Worm (Caenorhabditis elegans) whole organism, L2 larva: ENCODE results near the gene C47D2.1.
A peak's percentile ranks its signal among the peaks of the same experiment; 100 is the strongest.
"Not testable (repeated sequence)": the region's sequence is repeated elsewhere in the genome, so short reads cannot be mapped to it uniquely, and the experiment has no call there.

ENCODE experiments used
- C34F6.9 ChIP-seq: fragments of 150-350 bp; optimal IDR thresholded peaks from 2 replicates; lab custom pipeline; 2014; ENCODE audit warnings: missing biosample characterization, missing genetic modification characterization
- F13H6.1 ChIP-seq: sonication (generic microtip); optimal IDR thresholded peaks from 2 replicates; lab custom pipeline; 2016; ENCODE audit warnings: missing genetic modification characterization, missing compliant biosample characterization
- R02D3.7 ChIP-seq: fragments of 150-350 bp; optimal IDR thresholded peaks from 2 replicates; lab custom pipeline; 2014; ENCODE audit warnings: missing biosample characterization, missing genetic modification characterization
- Y55F3AM.14 ChIP-seq: fragments of 200-800 bp; sonication (Bioruptor generic); optimal IDR thresholded peaks from 2 replicates; lab custom pipeline; 2018; ENCODE audit warnings: mild to moderate bottlenecking, missing genetic modification characterization, missing compliant biosample characterization
- ZK546.5 ChIP-seq: sonication (generic microtip); optimal IDR thresholded peaks from 2 replicates; lab custom pipeline; 2017; ENCODE audit warnings: missing biosample characterization, missing genetic modification characterization
- aly-2 ChIP-seq: fragments of 150-350 bp; optimal IDR thresholded peaks from 2 replicates; lab custom pipeline; 2014; ENCODE audit warnings: missing biosample characterization, missing genetic modification characterization
- ama-1 ChIP-seq: fragments of 150-350 bp; optimal IDR thresholded peaks from 2 replicates; lab custom pipeline; 2018; ENCODE audit warnings: inconsistent platforms
- blmp-1 ChIP-seq: sonication (generic microtip); optimal IDR thresholded peaks from 2 replicates; lab custom pipeline; 2017; ENCODE audit warnings: missing genetic modification characterization, mild to moderate bottlenecking, missing compliant biosample characterization, antibody characterized with exemption, moderate library complexity; ENCODE audit not compliant: insufficient read depth
- ceh-16 ChIP-seq: fragments of 150-350 bp; optimal IDR thresholded peaks from 2 replicates; lab custom pipeline; 2014; ENCODE audit warnings: missing biosample characterization, missing genetic modification characterization
- dmd-4 ChIP-seq: sonication (generic microtip); optimal IDR thresholded peaks from 2 replicates; lab custom pipeline; 2017; ENCODE audit warnings: missing biosample characterization, missing genetic modification characterization
- egl-27 ChIP-seq: sonication (generic microtip); optimal IDR thresholded peaks from 3 replicates; lab custom pipeline; 2017; ENCODE audit warnings: missing biosample characterization, missing genetic modification reagents, missing genetic modification characterization
- elt-1 ChIP-seq: fragments of 150-350 bp; optimal IDR thresholded peaks from 2 replicates; lab custom pipeline; 2014; ENCODE audit warnings: missing biosample characterization, missing genetic modification characterization
- elt-3 ChIP-seq: sonication (generic microtip); optimal IDR thresholded peaks from 2 replicates; lab custom pipeline; 2017; ENCODE audit warnings: missing biosample characterization, missing genetic modification characterization
- fos-1 ChIP-seq: fragments of 150-350 bp; optimal IDR thresholded peaks from 2 replicates; lab custom pipeline; 2014; ENCODE audit warnings: missing biosample characterization, missing genetic modification characterization
- lin-13 ChIP-seq: fragments of 150-350 bp; optimal IDR thresholded peaks from 2 replicates; lab custom pipeline; 2014; ENCODE audit warnings: missing biosample characterization, missing genetic modification reagents, missing genetic modification characterization
- mab-5 ChIP-seq: fragments of 150-350 bp; optimal IDR thresholded peaks from 2 replicates; lab custom pipeline; 2014; ENCODE audit warnings: missing biosample characterization, missing genetic modification characterization
- mbf-1 ChIP-seq: sonication (generic microtip); optimal IDR thresholded peaks from 2 replicates; lab custom pipeline; 2017; ENCODE audit warnings: missing biosample characterization, missing genetic modification characterization
- mdl-1 ChIP-seq, 2 experiments: fragments of 150-350 bp in 1 of 2; sonication (generic microtip) in 1 of 2; optimal IDR thresholded peaks; 2 replicates each; lab custom pipeline; 2017; ENCODE audit warnings: missing biosample characterization in 2 of 2, missing genetic modification characterization in 2 of 2
- nhr-11 ChIP-seq: fragments of 150-350 bp; optimal IDR thresholded peaks from 2 replicates; lab custom pipeline; 2014; ENCODE audit warnings: missing biosample characterization, missing genetic modification characterization
- nhr-129 ChIP-seq: fragments of 150-350 bp; optimal IDR thresholded peaks from 2 replicates; lab custom pipeline; 2014; ENCODE audit warnings: missing biosample characterization, missing genetic modification characterization
- nhr-23 ChIP-seq: fragments of 150-350 bp; optimal IDR thresholded peaks from 2 replicates; lab custom pipeline; 2014; ENCODE audit warnings: missing biosample characterization, missing genetic modification reagents, missing genetic modification characterization
- nhr-237 ChIP-seq: fragments of 150-350 bp; optimal IDR thresholded peaks from 2 replicates; lab custom pipeline; 2014; ENCODE audit warnings: missing biosample characterization, missing genetic modification characterization
- nhr-6 ChIP-seq: fragments of 150-350 bp; optimal IDR thresholded peaks from 2 replicates; lab custom pipeline; 2014; ENCODE audit warnings: missing biosample characterization, missing genetic modification characterization
- peb-1 ChIP-seq: fragments of 150-350 bp; optimal IDR thresholded peaks from 2 replicates; lab custom pipeline; 2014; ENCODE audit warnings: missing biosample characterization, missing genetic modification characterization
- sem-4 ChIP-seq: fragments of 150-350 bp; optimal IDR thresholded peaks from 2 replicates; lab custom pipeline; 2014; ENCODE audit warnings: missing biosample characterization, missing genetic modification reagents, missing genetic modification characterization
- skn-1 ChIP-seq: sonication (generic microtip); optimal IDR thresholded peaks from 2 replicates; lab custom pipeline; 2017; ENCODE audit warnings: missing biosample characterization, missing genetic modification characterization
- sma-3 ChIP-seq: sonication (generic microtip); optimal IDR thresholded peaks from 2 replicates; lab custom pipeline; 2016; ENCODE audit warnings: missing genetic modification reagents, missing genetic modification characterization, missing compliant biosample characterization
- sma-9 ChIP-seq, 2 experiments: fragments of 150-350 bp in 1 of 2; sonication (generic microtip) in 1 of 2; optimal IDR thresholded peaks; 2 replicates each; lab custom pipeline; 2014 to 2016; ENCODE audit warnings: missing genetic modification characterization in 2 of 2, mild to moderate bottlenecking in 1 of 2, missing biosample characterization in 1 of 2, missing compliant biosample characterization in 1 of 2, missing genetic modification reagents in 1 of 2, moderate library complexity in 1 of 2
- unc-39 ChIP-seq: fragments of 150-350 bp; optimal IDR thresholded peaks from 2 replicates; lab custom pipeline; 2014; ENCODE audit warnings: missing biosample characterization, missing genetic modification characterization
- unc-62 ChIP-seq: fragments of 150-350 bp; optimal IDR thresholded peaks from 2 replicates; lab custom pipeline; 2014; ENCODE audit warnings: missing biosample characterization, missing genetic modification reagents, missing genetic modification characterization
- zag-1 ChIP-seq: fragments of 150-350 bp; optimal IDR thresholded peaks from 2 replicates; lab custom pipeline; 2014; ENCODE audit warnings: missing biosample characterization, missing genetic modification characterization
- ztf-1 ChIP-seq: fragments of 200-800 bp; sonication (Bioruptor generic); conservative IDR thresholded peaks from 2 replicates; pipeline ENCODE4 v1.3.6; 2022; ENCODE audit warnings: missing genetic modification characterization, missing compliant biosample characterization
- ztf-11 ChIP-seq: sonication (generic microtip); optimal IDR thresholded peaks from 2 replicates; lab custom pipeline; 2017; ENCODE audit warnings: missing biosample characterization, missing genetic modification characterization
- ztf-4 ChIP-seq: fragments of 150-350 bp; optimal IDR thresholded peaks from 2 replicates; lab custom pipeline; 2014; ENCODE audit warnings: missing biosample characterization, missing genetic modification characterization

C47D2.1 gene

ce11 chrX:8214424-8215115, at the start of gene C47D2.1:
Gene C47D2.1 (plus strand): TSS chrX:8215065.
- TF ChIP-seq ZK546.5 (tag; lab: Kevin White, UChicago), result no peak
- no peak for TF ChIP-seq dmd-4 (tag; lab: Kevin White, UChicago)

- TF ChIP-seq mdl-1 (tag; optimal IDR thresholded peaks at IDR 0.05; lab: Kevin White, UChicago) (no peak), C34F6.9 (peak; percentile 39), F13H6.1 (tag; lab: Kevin White, UChicago) (no peak), sma-9 (GFP tag; optimal IDR thresholded peaks at IDR 0.05; lab: Kevin White, UChicago) (peak; percentile 20), sma-9 (tag; optimal IDR thresholded peaks at IDR 0.05; lab: Kevin White, UChicago) (no peak), egl-27 (tag; lab: Kevin White, UChicago) (no peak), blmp-1 (tag; lab: Kevin White, UChicago) (no peak), fos-1 (tag; lab: Kevin White, UChicago) (peak; percentile 32), aly-2 (no peak), nhr-129 (tag; lab: Kevin White, UChicago) (peak; percentile 47), sma-3 (GFP tag; lab: Kevin White, UChicago) (no peak)
Measured at ce11 chrX:8169534-8169933, 45.3 kb upstream of the C47D2.1 start, which contains the start of gene C17H11.2. Gene C17H11.2 (plus strand): TSS chrX:8169930.

- no peak for TF ChIP-seq elt-3 (tag; lab: Kevin White, UChicago)
- no peak for TF ChIP-seq peb-1 (tag; lab: Kevin White, UChicago)
- no peak for TF ChIP-seq sma-9 (GFP tag; optimal IDR thresholded peaks at IDR 0.05; lab: Kevin White, UChicago)
- TF ChIP-seq sma-9 (tag; optimal IDR thresholded peaks at IDR 0.05; lab: Kevin White, UChicago), result no peak
- TF ChIP-seq nhr-11, result no peak
- no peak for TF ChIP-seq ama-1
- no peak for TF ChIP-seq nhr-237 (tag; lab: Kevin White, UChicago)
- TF ChIP-seq skn-1 (tag; lab: Kevin White, UChicago), result no peak
- no peak for TF ChIP-seq sma-3 (GFP tag; lab: Kevin White, UChicago)
- no peak for TF ChIP-seq aly-2
- TF ChIP-seq ztf-4 (tag; lab: Kevin White, UChicago), result no peak
- TF ChIP-seq ceh-16 (tag; lab: Kevin White, UChicago), result no peak
- TF ChIP-seq mbf-1 (tag; lab: Kevin White, UChicago), result no peak
- no peak for TF ChIP-seq mab-5 (tag; lab: Kevin White, UChicago)
- no peak for TF ChIP-seq lin-13
- no peak for TF ChIP-seq nhr-23
- TF ChIP-seq Y55F3AM.14 (GFP tag; lab: Kevin White, UChicago), result no peak
Measured at ce11 chrX:8173610-8174009, 41.3 kb upstream of the C47D2.1 start, which contains the start of gene C17H11.1. Gene C17H11.1 (plus strand): TSS chrX:8173910.

ce11 chrX:8181590-8182311, 33.1 kb upstream of the C47D2.1 start, which contains the start of gene C17H11.4:
Gene C17H11.4 (minus strand): TSS chrX:8181640.
- not testable (repeated sequence) for TF ChIP-seq mdl-1 (tag; optimal IDR thresholded peaks at IDR 0.05; lab: Kevin White, UChicago); F13H6.1 (tag; lab: Kevin White, UChicago); ZK546.5 (tag; lab: Kevin White, UChicago)
- TF ChIP-seq, all 48 proteins: peak for 0; not testable (repeated sequence) for 48

- TF ChIP-seq zag-1 (tag; lab: Kevin White, UChicago) (no peak), ztf-11 (tag; lab: Kevin White, UChicago) (no peak), nhr-237 (tag; lab: Kevin White, UChicago) (no peak), unc-39 (no peak), R02D3.7 (tag; lab: Kevin White, UChicago) (no peak), elt-3 (tag; lab: Kevin White, UChicago) (no peak), ztf-1 (GFP tag; lab: Robert Waterston, UW) (no peak), nhr-129 (tag; lab: Kevin White, UChicago) (no peak), elt-1 (tag; lab: Kevin White, UChicago) (no peak), aly-2 (no peak), lin-13 (no peak), ceh-16 (tag; lab: Kevin White, UChicago) (no peak), nhr-6 (tag; lab: Kevin White, UChicago) (no peak), sma-3 (GFP tag; lab: Kevin White, UChicago) (no peak), unc-62 (GFP tag; lab: Kevin White, UChicago) (no peak), sem-4 (tag; lab: Kevin White, UChicago) (no peak)
Measured at ce11 chrX:8185037-8185436, 29.8 kb upstream of the C47D2.1 start, which contains the start of gene C17H11.5. Gene C17H11.5 (minus strand): TSS chrX:8185137.
